Fruit fly (Drosophila melanogaster): ENCODE data around the gene CG31251.

CG31251 gene

DNA sequence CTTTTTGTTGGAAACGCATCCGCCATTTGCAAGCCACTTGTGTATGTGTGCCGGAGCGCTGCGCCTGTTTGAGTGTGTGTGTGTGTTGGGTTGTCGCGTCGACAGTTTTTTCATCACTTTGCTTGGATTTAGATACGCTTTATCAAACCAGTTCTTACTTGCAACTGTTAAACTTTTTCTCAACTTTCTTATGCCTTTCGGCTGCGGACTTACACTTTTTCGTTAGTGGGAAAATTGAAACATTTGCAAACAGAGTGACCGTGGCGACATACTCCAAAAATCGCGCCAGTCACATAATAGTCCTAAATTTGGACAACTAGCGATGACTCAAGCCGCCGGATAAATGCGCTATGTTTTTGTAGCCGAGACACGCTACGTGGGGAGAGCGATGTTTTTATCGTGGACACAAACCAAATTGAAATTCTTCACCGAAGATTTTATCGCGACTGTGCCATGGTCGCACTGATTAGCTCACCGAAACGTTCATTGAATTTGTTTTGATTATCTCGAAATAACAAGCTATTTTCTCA, 2.4 kb downstream of the CG31251 start, which contains the start of the genes alt and CG7655 (continued):
- TF ChIP-seq Sox100B (GFP tag; optimal IDR thresholded peaks at IDR 0.05) (no peak), pb (GFP tag; optimal IDR thresholded peaks at IDR 0.05) (peak; percentile 26), lmd (GFP tag; IDR thresholded peaks at IDR 0.05) (no peak), lilli (GFP tag; optimal IDR thresholded peaks at IDR 0.05) (no peak), CG14014 (GFP tag; IDR thresholded peaks at IDR 0.05) (no peak), CG2199 (GFP tag; IDR thresholded peaks at IDR 0.05) (no peak), gcm2 (GFP tag; optimal IDR thresholded peaks at IDR 0.05) (no peak), CG30020 (tag; optimal IDR thresholded peaks at IDR 0.05) (peak; percentile 2), dm (GFP tag; optimal IDR thresholded peaks at IDR 0.05) (peak; percentile 6), CG42726 (GFP tag; IDR thresholded peaks at IDR 0.05; ENCODE audit: partially characterized antibody) (no peak), fd96Cb (tag; optimal IDR thresholded peaks at IDR 0.05) (no peak), ato (GFP tag; IDR thresholded peaks at IDR 0.05; ENCODE audit: partially characterized antibody) (no peak), Dek (tag; optimal IDR thresholded peaks at IDR 0.05) (peak; percentile 54), vnd (GFP tag; IDR thresholded peaks at IDR 0.05; ENCODE audit: partially characterized antibody) (no peak), Asciz (GFP tag; optimal IDR thresholded peaks at IDR 0.05) (no peak), CG18764 (GFP tag; optimal IDR thresholded peaks at IDR 0.05) (no peak), chif (GFP tag; optimal IDR thresholded peaks at IDR 0.05) (no peak), CG10147 (GFP tag; optimal IDR thresholded peaks at IDR 0.05) (no peak), salm (tag; optimal IDR thresholded peaks at IDR 0.05) (peak; percentile 12), az2 (GFP tag; optimal IDR thresholded peaks at IDR 0.05) (no peak), CG1832 (GFP tag; optimal IDR thresholded peaks at IDR 0.05) (no peak), PHDP (tag; optimal IDR thresholded peaks at IDR 0.05) (no peak), CG12299 (tag; optimal IDR thresholded peaks at IDR 0.05) (peak; percentile 23), Lhr (GFP tag; optimal IDR thresholded peaks at IDR 0.05) (peak; percentile 97), CG3065 (GFP tag; optimal IDR thresholded peaks at IDR 0.05) (no peak), BEAF-32 (GFP tag; optimal IDR thresholded peaks at IDR 0.05) (peak; percentile 68), knrl (GFP tag; IDR thresholded peaks at IDR 0.05; ENCODE audit: partially characterized antibody) (no peak), CG13624 (GFP tag; optimal IDR thresholded peaks at IDR 0.05) (peak; percentile 46), tin (GFP tag; optimal IDR thresholded peaks at IDR 0.05) (peak; percentile 22), CG17186 (GFP tag; optimal IDR thresholded peaks at IDR 0.05) (peak; percentile 67), Hr39 (optimal IDR thresholded peaks at IDR 0.05) (no peak), Nf-YA (GFP tag; IDR thresholded peaks at IDR 0.05) (no peak), NfI (GFP tag; optimal IDR thresholded peaks at IDR 0.05) (peak; percentile 6), HLHmδ (GFP tag; optimal IDR thresholded peaks at IDR 0.05) (no peak), B-H2 (GFP tag; optimal IDR thresholded peaks at IDR 0.05) (no peak), CG13296 (GFP tag; optimal IDR thresholded peaks at IDR 0.05) (no peak), corto (GFP tag; optimal IDR thresholded peaks at IDR 0.05) (no peak), hkb (optimal IDR thresholded peaks at IDR 0.05) (peak; percentile 23), hkb (GFP tag; IDR thresholded peaks at IDR 0.05) (no peak), Fer3 (tag; optimal IDR thresholded peaks at IDR 0.05) (no peak), nau (GFP tag; optimal IDR thresholded peaks at IDR 0.05) (no peak), Bdp1 (GFP tag; optimal IDR thresholded peaks at IDR 0.05) (no peak), klu (GFP tag; IDR thresholded peaks at IDR 0.05) (no peak), D19B (GFP tag; optimal IDR thresholded peaks at IDR 0.05) (no peak), slbo (GFP tag; IDR thresholded peaks at IDR 0.05) (no peak), row (GFP tag; IDR thresholded peaks at IDR 0.05) (no peak), hbn (GFP tag; IDR thresholded peaks at IDR 0.05; ENCODE audit: partially characterized antibody) (no peak), CG17912 (GFP tag; optimal IDR thresholded peaks at IDR 0.05) (no peak), H15 (GFP tag; IDR thresholded peaks at IDR 0.05) (no peak), Tbp (GFP tag; optimal IDR thresholded peaks at IDR 0.05) (no peak), NFAT (GFP tag; IDR thresholded peaks at IDR 0.05) (no peak), bowl (GFP tag; IDR thresholded peaks at IDR 0.05) (no peak)
